Worm (Caenorhabditis elegans) whole organism, L2 larva: ENCODE measurements around the gene F52E1.5.

Experiments used
- C34F6.9 ChIP-seq: fragments of 150-350 bp; optimal IDR thresholded peaks from 2 replicates; lab custom pipeline; 2014; ENCODE audit warnings: missing biosample characterization, missing genetic modification characterization
- F13H6.1 ChIP-seq: sonication (generic microtip); optimal IDR thresholded peaks from 2 replicates; lab custom pipeline; 2016; ENCODE audit warnings: missing genetic modification characterization, missing compliant biosample characterization
- R02D3.7 ChIP-seq: fragments of 150-350 bp; optimal IDR thresholded peaks from 2 replicates; lab custom pipeline; 2014; ENCODE audit warnings: missing biosample characterization, missing genetic modification characterization
- Y55F3AM.14 ChIP-seq: fragments of 200-800 bp; sonication (Bioruptor generic); optimal IDR thresholded peaks from 2 replicates; lab custom pipeline; 2018; ENCODE audit warnings: mild to moderate bottlenecking, missing genetic modification characterization, missing compliant biosample characterization
- alr-1 ChIP-seq: fragments of 150-350 bp; optimal IDR thresholded peaks from 2 replicates; lab custom pipeline; 2014; ENCODE audit warnings: missing biosample characterization, missing genetic modification characterization
- aly-2 ChIP-seq: fragments of 150-350 bp; optimal IDR thresholded peaks from 2 replicates; lab custom pipeline; 2014; ENCODE audit warnings: missing biosample characterization, missing genetic modification characterization
- ama-1 ChIP-seq: fragments of 150-350 bp; optimal IDR thresholded peaks from 2 replicates; lab custom pipeline; 2018; ENCODE audit warnings: inconsistent platforms
- blmp-1 ChIP-seq: sonication (generic microtip); optimal IDR thresholded peaks from 2 replicates; lab custom pipeline; 2017; ENCODE audit warnings: missing genetic modification characterization, mild to moderate bottlenecking, missing compliant biosample characterization, antibody characterized with exemption, moderate library complexity; ENCODE audit not compliant: insufficient read depth
- ceh-16 ChIP-seq: fragments of 150-350 bp; optimal IDR thresholded peaks from 2 replicates; lab custom pipeline; 2014; ENCODE audit warnings: missing biosample characterization, missing genetic modification characterization
- ceh-82 ChIP-seq: fragments of 150-350 bp; optimal IDR thresholded peaks from 2 replicates; lab custom pipeline; 2014; ENCODE audit warnings: missing biosample characterization, missing genetic modification characterization
- crh-2 ChIP-seq: sonication (generic microtip); optimal IDR thresholded peaks from 2 replicates; lab custom pipeline; 2017; ENCODE audit warnings: missing biosample characterization, missing genetic modification characterization
- egl-27 ChIP-seq: sonication (generic microtip); optimal IDR thresholded peaks from 3 replicates; lab custom pipeline; 2017; ENCODE audit warnings: missing biosample characterization, missing genetic modification reagents, missing genetic modification characterization
- elt-1 ChIP-seq: fragments of 150-350 bp; optimal IDR thresholded peaks from 2 replicates; lab custom pipeline; 2014; ENCODE audit warnings: missing biosample characterization, missing genetic modification characterization
- elt-3 ChIP-seq: sonication (generic microtip); optimal IDR thresholded peaks from 2 replicates; lab custom pipeline; 2017; ENCODE audit warnings: missing biosample characterization, missing genetic modification characterization
- fos-1 ChIP-seq: fragments of 150-350 bp; optimal IDR thresholded peaks from 2 replicates; lab custom pipeline; 2014; ENCODE audit warnings: missing biosample characterization, missing genetic modification characterization
- gmeb-1 ChIP-seq: fragments of 150-350 bp; optimal IDR thresholded peaks from 2 replicates; lab custom pipeline; 2014; ENCODE audit warnings: missing biosample characterization, missing genetic modification characterization
- lin-11 ChIP-seq: fragments of 150-350 bp; sonication (generic microtip); optimal IDR thresholded peaks from 2 replicates; lab custom pipeline; 2014; ENCODE audit warnings: missing biosample characterization, missing genetic modification characterization, inconsistent platforms, mixed read lengths
- lsy-2 ChIP-seq, 2 experiments: fragments of 150-350 bp in 1 of 2; sonication (generic microtip) in 1 of 2; optimal IDR thresholded peaks; 2 replicates each; lab custom pipeline; 2014 to 2017; ENCODE audit warnings: missing biosample characterization in 2 of 2, missing genetic modification characterization in 2 of 2
- mab-5 ChIP-seq: fragments of 150-350 bp; optimal IDR thresholded peaks from 2 replicates; lab custom pipeline; 2014; ENCODE audit warnings: missing biosample characterization, missing genetic modification characterization
- mdl-1 ChIP-seq, 2 experiments: fragments of 150-350 bp in 1 of 2; sonication (generic microtip) in 1 of 2; optimal IDR thresholded peaks; 2 replicates each; lab custom pipeline; 2017; ENCODE audit warnings: missing biosample characterization in 2 of 2, missing genetic modification characterization in 2 of 2
- nhr-10 ChIP-seq: sonication (generic microtip); optimal IDR thresholded peaks from 2 replicates; lab custom pipeline; 2017; ENCODE audit warnings: missing biosample characterization, missing genetic modification characterization
- nhr-21 ChIP-seq: fragments of 150-350 bp; optimal IDR thresholded peaks from 2 replicates; lab custom pipeline; 2014; ENCODE audit warnings: missing biosample characterization, missing genetic modification characterization
- nhr-237 ChIP-seq: fragments of 150-350 bp; optimal IDR thresholded peaks from 2 replicates; lab custom pipeline; 2014; ENCODE audit warnings: missing biosample characterization, missing genetic modification characterization
- nhr-25 ChIP-seq: fragments of 150-350 bp; sonication (generic microtip); optimal IDR thresholded peaks from 3 replicates; lab custom pipeline; 2014; ENCODE audit warnings: missing biosample characterization, missing genetic modification characterization
- nhr-6 ChIP-seq: fragments of 150-350 bp; optimal IDR thresholded peaks from 2 replicates; lab custom pipeline; 2014; ENCODE audit warnings: missing biosample characterization, missing genetic modification characterization
- nhr-77 ChIP-seq: fragments of 150-350 bp; optimal IDR thresholded peaks from 2 replicates; lab custom pipeline; 2014; ENCODE audit warnings: missing biosample characterization, missing genetic modification characterization
- peb-1 ChIP-seq: fragments of 150-350 bp; optimal IDR thresholded peaks from 2 replicates; lab custom pipeline; 2014; ENCODE audit warnings: missing biosample characterization, missing genetic modification characterization
- sem-4 ChIP-seq: fragments of 150-350 bp; optimal IDR thresholded peaks from 2 replicates; lab custom pipeline; 2014; ENCODE audit warnings: missing biosample characterization, missing genetic modification reagents, missing genetic modification characterization
- sma-9 ChIP-seq, 2 experiments: fragments of 150-350 bp in 1 of 2; sonication (generic microtip) in 1 of 2; optimal IDR thresholded peaks; 2 replicates each; lab custom pipeline; 2014 to 2016; ENCODE audit warnings: missing genetic modification characterization in 2 of 2, mild to moderate bottlenecking in 1 of 2, missing biosample characterization in 1 of 2, missing compliant biosample characterization in 1 of 2, missing genetic modification reagents in 1 of 2, moderate library complexity in 1 of 2
- snpc-4 ChIP-seq: fragments of 150-350 bp; optimal IDR thresholded peaks from 2 replicates; lab custom pipeline; 2014; ENCODE audit warnings: missing biosample characterization, missing genetic modification characterization
- unc-39 ChIP-seq: fragments of 150-350 bp; optimal IDR thresholded peaks from 2 replicates; lab custom pipeline; 2014; ENCODE audit warnings: missing biosample characterization, missing genetic modification characterization
- unc-55 ChIP-seq: fragments of 150-350 bp; sonication (generic microtip); optimal IDR thresholded peaks from 3 replicates; lab custom pipeline; 2014; ENCODE audit warnings: missing biosample characterization, missing genetic modification reagents, missing genetic modification characterization
- unc-62 ChIP-seq: fragments of 150-350 bp; optimal IDR thresholded peaks from 2 replicates; lab custom pipeline; 2014; ENCODE audit warnings: missing biosample characterization, missing genetic modification reagents, missing genetic modification characterization
- ztf-11 ChIP-seq: sonication (generic microtip); optimal IDR thresholded peaks from 2 replicates; lab custom pipeline; 2017; ENCODE audit warnings: missing biosample characterization, missing genetic modification characterization

The F52E1.5 gene

DNA sequence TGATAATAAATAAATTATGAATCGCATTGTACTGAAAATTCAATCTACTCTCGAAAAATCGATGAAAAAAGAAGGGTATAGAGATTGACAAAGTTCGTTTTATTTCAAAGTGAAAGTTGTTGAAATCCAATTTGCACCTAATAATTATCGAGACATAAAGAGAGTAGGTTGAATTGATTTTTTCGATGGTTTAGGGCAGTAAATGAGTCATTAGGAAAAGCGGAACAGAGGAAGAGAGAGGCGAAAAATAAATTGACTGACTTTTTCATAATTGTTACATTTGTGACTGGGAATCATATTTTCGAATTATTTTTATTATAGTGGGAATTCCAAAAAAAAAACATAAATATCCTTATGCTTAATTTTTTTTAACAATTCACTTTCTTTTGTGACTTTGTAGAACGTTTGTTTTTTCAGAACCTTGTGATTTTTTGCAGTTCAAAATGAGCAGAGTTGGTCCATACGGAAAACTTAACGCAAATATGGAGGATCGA is 15.1 kb downstream of the F52E1.5 start, which contains the start of the genes pho-6 and F52E1.3:
TSS of gene pho-6 (minus strand) at position 101 of the 494 bp plus-strand sequence.
TSS of gene F52E1.3 (plus strand) at position 444 of the 494 bp plus-strand sequence.
- TF ChIP-seq blmp-1 (tag; lab: Kevin White, UChicago), result no peak
- no peak for TF ChIP-seq nhr-10 (tag; lab: Kevin White, UChicago)
- no peak for TF ChIP-seq unc-39 (tag; lab: Kevin White, UChicago)

DNA sequence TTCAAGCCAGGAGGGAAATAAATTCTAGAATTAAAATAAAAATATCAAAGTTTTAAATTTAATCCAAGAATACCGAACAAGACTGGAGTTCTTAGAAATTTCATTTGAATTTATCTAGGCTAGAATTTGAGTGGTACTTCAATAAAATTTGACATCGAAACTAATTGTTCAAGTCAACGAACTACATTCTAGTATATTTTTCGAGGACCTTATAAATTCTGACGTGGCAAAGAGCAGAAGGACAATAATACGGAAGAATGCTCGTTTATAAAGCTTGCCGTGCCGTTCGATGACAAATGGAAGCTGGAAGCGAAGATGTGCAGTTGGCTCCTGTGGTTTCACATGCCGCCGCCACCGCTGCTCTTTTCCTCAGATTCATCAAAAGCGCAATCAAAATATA is 21.5 kb downstream of the F52E1.5 start:
- no peak for TF ChIP-seq nhr-77 (tag; lab: Kevin White, UChicago)
- TF ChIP-seq alr-1 (tag; lab: Kevin White, UChicago), result no peak
- no peak for TF ChIP-seq fos-1 (tag; lab: Kevin White, UChicago)
- TF ChIP-seq ceh-82 (tag; lab: Kevin White, UChicago), result no peak
- TF ChIP-seq F13H6.1 (tag; lab: Kevin White, UChicago), result no peak
- no peak for TF ChIP-seq mdl-1 (tag; optimal IDR thresholded peaks at IDR 0.05; lab: Kevin White, UChicago)
- no peak for TF ChIP-seq peb-1
- TF ChIP-seq elt-1, result no peak
- TF ChIP-seq egl-27 (tag; lab: Kevin White, UChicago), result no peak
- no peak for TF ChIP-seq nhr-25 (tag; lab: Kevin White, UChicago)
- TF ChIP-seq lin-11 (tag; lab: Kevin White, UChicago), result no peak
- no peak for TF ChIP-seq snpc-4 (tag; lab: Kevin White, UChicago)
- no peak for TF ChIP-seq aly-2 (tag; lab: Kevin White, UChicago)
- no peak for TF ChIP-seq nhr-6 (tag; lab: Kevin White, UChicago)
- TF ChIP-seq nhr-237 (tag; lab: Kevin White, UChicago), result no peak
- TF ChIP-seq ceh-16 (tag; lab: Kevin White, UChicago), result no peak
- no peak for TF ChIP-seq elt-3
- TF ChIP-seq Y55F3AM.14 (GFP tag; lab: Kevin White, UChicago), result no peak
- no peak for TF ChIP-seq unc-55 (GFP tag; lab: Kevin White, UChicago)
- TF ChIP-seq gmeb-1, result no peak

DNA sequence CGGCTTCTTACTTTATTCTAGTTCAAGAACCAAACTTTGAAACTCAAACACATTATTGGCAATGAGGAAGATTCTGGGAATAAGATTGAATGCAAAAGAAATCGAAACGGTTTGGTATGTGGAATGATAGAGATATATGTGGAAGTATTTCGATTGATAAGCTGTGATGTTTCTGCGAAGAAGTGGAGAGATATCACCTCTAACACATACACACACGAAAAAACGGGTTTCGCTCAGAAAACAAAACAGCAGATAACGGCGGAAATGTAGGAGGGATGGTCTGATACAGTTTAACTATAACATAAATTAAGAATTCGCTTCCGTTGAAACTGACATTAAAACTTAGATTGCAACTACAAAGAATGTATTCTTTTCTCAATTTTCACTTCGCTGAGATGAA is 22.0 kb downstream of the F52E1.5 start:
- TF ChIP-seq mab-5 (tag; lab: Kevin White, UChicago) (no peak), ztf-11 (no peak), nhr-21 (tag; lab: Kevin White, UChicago) (peak; percentile 20), sem-4 (no peak), nhr-25 (tag; lab: Kevin White, UChicago) (no peak), gmeb-1 (no peak)

DNA sequence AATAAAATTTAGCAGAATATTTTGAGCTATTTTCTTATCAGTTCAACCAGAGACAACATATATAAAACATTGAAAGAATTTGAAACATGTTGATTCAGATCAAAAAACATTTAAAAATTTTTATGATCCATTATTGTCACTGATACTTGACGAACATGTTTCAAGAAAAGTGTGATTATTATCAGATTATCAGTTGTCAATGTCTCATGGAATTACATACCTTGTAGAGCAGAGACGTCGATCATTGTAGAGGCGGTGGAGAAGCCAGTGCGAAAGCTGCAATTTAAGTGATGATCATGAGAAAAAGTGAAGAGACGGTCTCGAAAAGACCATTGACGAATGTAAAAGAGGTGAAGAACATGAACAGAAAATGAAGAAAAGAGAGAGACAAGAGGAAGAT is 23.1 kb downstream of the F52E1.5 start, which contains the start of gene F52E1.9:
TSS of gene F52E1.9 (minus strand) at position 278 of the 400 bp plus-strand sequence.
- TF ChIP-seq R02D3.7 (tag; lab: Kevin White, UChicago) (no peak), unc-62 (GFP tag; lab: Kevin White, UChicago) (no peak), elt-3 (no peak), ama-1 (no peak), crh-2 (tag; lab: Kevin White, UChicago) (no peak), lsy-2 (tag; optimal IDR thresholded peaks at IDR 0.05; lab: Kevin White, UChicago) (no peak), alr-1 (tag; lab: Kevin White, UChicago) (no peak), sma-9 (GFP tag; optimal IDR thresholded peaks at IDR 0.05; lab: Kevin White, UChicago) (peak; percentile 17), sma-9 (tag; optimal IDR thresholded peaks at IDR 0.05; lab: Kevin White, UChicago) (no peak), mdl-1 (tag; optimal IDR thresholded peaks at IDR 0.05; lab: Kevin White, UChicago) (no peak), ceh-16 (tag; lab: Kevin White, UChicago) (no peak), fos-1 (tag; lab: Kevin White, UChicago) (peak; percentile 60)

DNA sequence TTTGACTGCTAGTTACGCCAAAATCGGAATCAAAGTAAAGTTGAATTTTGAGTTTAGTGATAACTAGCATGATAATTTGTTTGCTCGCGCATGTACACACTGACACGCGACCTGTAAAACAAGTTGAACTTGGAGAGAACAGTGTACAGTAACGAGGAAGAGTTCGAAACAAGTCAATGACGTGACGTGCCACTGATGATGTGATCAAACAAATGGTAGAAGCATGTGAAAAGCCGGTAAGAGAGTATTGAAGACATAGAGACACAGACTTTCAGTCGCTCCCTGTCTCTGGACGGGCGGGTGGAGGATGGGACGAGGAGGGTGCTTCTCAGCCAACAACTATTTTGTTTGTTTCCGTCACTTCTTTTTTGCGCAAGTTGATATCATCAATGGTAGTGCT is 23.8 kb downstream of the F52E1.5 start:
- no peak for TF ChIP-seq C34F6.9 (tag; lab: Kevin White, UChicago)
- TF ChIP-seq R02D3.7 (tag; lab: Kevin White, UChicago), result no peak
- TF ChIP-seq F13H6.1 (tag; lab: Kevin White, UChicago), result peak; percentile 60
- TF ChIP-seq nhr-21 (tag; lab: Kevin White, UChicago), result peak; percentile 2
- no peak for TF ChIP-seq gmeb-1
